Fruit fly (Drosophila melanogaster) whole organism, prepupa: Measurements from ENCODE around the gene H.

Experiments used
- Blimp-1 ChIP-seq: fragments of 200-800 bp; sonication (Bioruptor generic); optimal IDR thresholded peaks from 3 replicates; lab custom pipeline; 2017; ENCODE audit warnings: missing biosample characterization, missing genetic modification characterization, mild to moderate bottlenecking, moderate library complexity, missing genetic modification reagents
- CG10631 ChIP-seq: fragments of 200-800 bp; sonication (Bioruptor generic); optimal IDR thresholded peaks from 2 replicates; lab custom pipeline; 2016; ENCODE audit warnings: missing biosample characterization, missing genetic modification characterization
- CG15336 ChIP-seq: fragments of 200-800 bp; sonication (Bioruptor generic); IDR thresholded peaks from 2 replicates; pipeline ENCODE4 v1.3.6; 2022; ENCODE audit warnings: missing biosample characterization, missing genetic modification characterization
- CG32006 ChIP-seq: fragments of 200-800 bp; sonication (Bioruptor generic); optimal IDR thresholded peaks from 3 replicates; lab custom pipeline; 2017; ENCODE audit warnings: missing biosample characterization, mild to moderate bottlenecking, missing genetic modification characterization
- CG6163 ChIP-seq: fragments of 200-800 bp; sonication (Bioruptor generic); IDR thresholded peaks from 3 replicates; pipeline ENCODE4 v1.3.6; 2022; ENCODE audit warnings: missing biosample characterization, missing genetic modification characterization
- CG6854 ChIP-seq: fragments of 200-800 bp; sonication (Bioruptor generic); optimal IDR thresholded peaks from 2 replicates; lab custom pipeline; 2017; ENCODE audit warnings: missing biosample characterization, mild to moderate bottlenecking, missing genetic modification characterization
- CG8319 ChIP-seq: fragments of 200-800 bp; sonication (Bioruptor generic); optimal IDR thresholded peaks from 3 replicates; lab custom pipeline; 2016; ENCODE audit warnings: missing biosample characterization, missing genetic modification characterization
- Hr39 ChIP-seq: fragments of 200-800 bp; sonication (Bioruptor generic); optimal IDR thresholded peaks from 2 replicates; lab custom pipeline; 2016; ENCODE audit warnings: missing biosample characterization, missing genetic modification characterization
- Met ChIP-seq: fragments of 200-800 bp; sonication (Bioruptor generic); optimal IDR thresholded peaks from 3 replicates; lab custom pipeline; 2016; ENCODE audit warnings: missing biosample characterization, missing genetic modification characterization
- OdsH ChIP-seq: fragments of 200-800 bp; sonication (Bioruptor generic); optimal IDR thresholded peaks from 3 replicates; lab custom pipeline; 2016; ENCODE audit warnings: missing biosample characterization, missing genetic modification characterization
- pdm3 ChIP-seq: fragments of 200-800 bp; sonication (Bioruptor generic); optimal IDR thresholded peaks from 3 replicates; lab custom pipeline; 2016; ENCODE audit warnings: missing biosample characterization, missing genetic modification characterization
- spab ChIP-seq: fragments of 200-800 bp; sonication (Bioruptor generic); optimal IDR thresholded peaks from 2 replicates; lab custom pipeline; 2017; ENCODE audit warnings: missing biosample characterization, mild to moderate bottlenecking, missing genetic modification characterization, missing genetic modification reagents

DNA sequence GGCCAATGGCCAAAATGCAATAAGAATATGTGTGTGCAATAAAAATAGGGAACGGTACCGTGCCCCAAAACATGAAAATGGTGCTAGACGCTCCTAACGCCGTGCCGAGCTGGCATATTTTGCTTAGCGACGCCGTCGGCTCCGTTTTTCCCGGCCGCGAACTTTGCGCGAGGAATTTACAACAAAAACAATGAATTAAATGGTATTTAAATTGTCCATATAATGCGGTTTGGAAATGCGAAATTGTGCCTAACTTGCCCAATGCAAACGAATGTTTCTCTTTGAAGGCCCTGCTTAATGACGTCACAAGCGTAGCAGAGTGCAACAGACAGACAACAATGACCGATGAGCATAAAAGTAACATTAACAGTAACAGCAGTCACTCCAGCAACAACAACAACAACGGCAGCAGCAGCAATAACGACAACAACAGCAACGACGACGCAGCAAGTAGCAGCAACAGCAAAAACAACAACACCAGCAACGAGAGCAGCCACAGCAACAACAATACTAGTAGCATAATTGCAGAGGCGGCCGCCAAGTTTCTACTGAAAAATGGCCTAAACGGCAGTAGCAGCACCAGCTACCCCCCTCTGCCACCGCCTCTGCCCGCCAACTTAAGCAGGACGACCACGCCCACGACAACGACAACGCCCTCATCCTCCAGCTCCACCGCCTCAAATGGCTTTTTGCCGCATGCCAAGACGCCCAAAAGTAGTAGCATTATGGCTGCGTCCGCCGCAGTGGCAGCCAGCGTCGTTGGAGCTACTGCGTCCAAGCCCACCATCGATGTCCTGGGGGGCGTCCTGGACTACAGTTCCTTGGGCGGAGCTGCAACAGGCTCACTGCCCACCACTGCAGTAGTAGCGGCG lies 795 bp downstream of the H start:
- TF ChIP-seq CG15336 (GFP tag; lab: Robert Waterston, UW) = no peak
- TF ChIP-seq Blimp-1 (GFP tag; lab: Kevin White, UChicago) = no peak
- TF ChIP-seq CG10631 = no peak
- no peak for TF ChIP-seq OdsH (GFP tag; lab: Kevin White, UChicago)
- no peak for TF ChIP-seq pdm3
- no peak for TF ChIP-seq CG6854 (GFP tag; lab: Kevin White, UChicago)
- TF ChIP-seq CG6163 (GFP tag; lab: Robert Waterston, UW) = no peak
- no peak for TF ChIP-seq spab
- no peak for TF ChIP-seq Met (GFP tag; lab: Kevin White, UChicago)
- TF ChIP-seq Hr39 (GFP tag; lab: Kevin White, UChicago) = no peak
- no peak for TF ChIP-seq CG8319 (GFP tag; lab: Kevin White, UChicago)
- no peak for TF ChIP-seq CG32006
